Worm (Caenorhabditis elegans) whole organism, young adult: Measurements from ENCODE around the gene Y66D12A.30.
A peak's percentile ranks its signal among the peaks of the same experiment; 100 is the strongest.

Experiments used
- C06A6.2 ChIP-seq: fragments of 200-800 bp; sonication (Bioruptor generic); conservative IDR thresholded peaks from 2 replicates; pipeline ENCODE4 v1.3.6; 2022; ENCODE audit warnings: missing genetic modification characterization, missing compliant biosample characterization
- F10E7.11 ChIP-seq: sonication (generic microtip); optimal IDR thresholded peaks from 2 replicates; lab custom pipeline; 2017; ENCODE audit warnings: mild to moderate bottlenecking, missing genetic modification characterization, moderate library complexity, missing compliant biosample characterization
- F37B4.10 ChIP-seq: fragments of 200-800 bp; sonication (Bioruptor generic); IDR thresholded peaks from 2 replicates; pipeline ENCODE4 v1.3.6; 2022; ENCODE audit warnings: missing genetic modification characterization, missing compliant biosample characterization
- F52B5.7 ChIP-seq: sonication (generic microtip); optimal IDR thresholded peaks from 2 replicates; lab custom pipeline; 2016; ENCODE audit warnings: mild to moderate bottlenecking, missing genetic modification characterization, missing compliant biosample characterization
- F57A8.1 ChIP-seq: fragments of 200-800 bp; sonication (Bioruptor generic); optimal IDR thresholded peaks from 2 replicates; lab custom pipeline; 2018; ENCODE audit warnings: mild to moderate bottlenecking, missing genetic modification characterization, moderate library complexity, missing compliant biosample characterization
- T07F8.4 ChIP-seq: sonication (generic microtip); optimal IDR thresholded peaks from 2 replicates; lab custom pipeline; 2016; ENCODE audit warnings: mild to moderate bottlenecking, missing genetic modification characterization, moderate library complexity, missing compliant biosample characterization
- Y53F4B.3 ChIP-seq: fragments of 200-800 bp; sonication (Bioruptor generic); IDR thresholded peaks from 2 replicates; pipeline ENCODE4 v1.3.6; 2022; ENCODE audit warnings: missing genetic modification reagents, missing genetic modification characterization, missing compliant biosample characterization
- Y56A3A.18 ChIP-seq: fragments of 200-800 bp; sonication (Bioruptor generic); IDR thresholded peaks from 2 replicates; pipeline ENCODE4 v1.3.6; 2022; ENCODE audit warnings: missing genetic modification reagents, missing genetic modification characterization, missing compliant biosample characterization
- Y95B8A.8 ChIP-seq: fragments of 200-800 bp; sonication (Bioruptor generic); IDR thresholded peaks from 2 replicates; pipeline ENCODE4 v1.3.6; 2022; ENCODE audit warnings: missing genetic modification reagents, missing genetic modification characterization, missing compliant biosample characterization
- aptf-2 ChIP-seq: fragments of 200-800 bp; sonication (Bioruptor generic); conservative IDR thresholded peaks from 2 replicates; pipeline ENCODE4 v1.3.6; 2022; ENCODE audit warnings: missing genetic modification reagents, missing genetic modification characterization, missing compliant biosample characterization
- bed-2 ChIP-seq: fragments of 200-800 bp; sonication (Bioruptor generic); IDR thresholded peaks from 2 replicates; pipeline ENCODE4 v1.3.6; 2022; ENCODE audit warnings: missing genetic modification reagents, missing genetic modification characterization, missing compliant biosample characterization
- cebp-2 ChIP-seq: fragments of 200-800 bp; sonication (Bioruptor generic); IDR thresholded peaks from 2 replicates; pipeline ENCODE4 v1.3.6; 2022; ENCODE audit warnings: missing genetic modification characterization, missing compliant biosample characterization
- ceh-91 ChIP-seq: fragments of 200-800 bp; sonication (Bioruptor generic); IDR thresholded peaks from 2 replicates; pipeline ENCODE4 v1.3.6; 2022; ENCODE audit warnings: missing genetic modification reagents, missing genetic modification characterization, missing compliant biosample characterization
- dpff-1 ChIP-seq: sonication (generic microtip); optimal IDR thresholded peaks from 2 replicates; lab custom pipeline; 2017; ENCODE audit warnings: mild to moderate bottlenecking, missing genetic modification characterization, missing compliant biosample characterization
- dpl-1 ChIP-seq: fragments of 150-350 bp; optimal IDR thresholded peaks from 2 replicates; lab custom pipeline; 2014; ENCODE audit warnings: missing biosample characterization, missing genetic modification reagents, missing genetic modification characterization
- egrh-3 ChIP-seq: fragments of 200-800 bp; sonication (Bioruptor generic); IDR thresholded peaks from 2 replicates; pipeline ENCODE4 v1.3.6; 2022; ENCODE audit warnings: missing genetic modification reagents, missing genetic modification characterization, missing compliant biosample characterization
- ekl-4 ChIP-seq: fragments of 200-800 bp; sonication (Bioruptor generic); IDR thresholded peaks from 2 replicates; pipeline ENCODE4 v1.3.6; 2022; ENCODE audit warnings: missing genetic modification reagents, missing genetic modification characterization, missing compliant biosample characterization
- ets-4 ChIP-seq: fragments of 200-800 bp; sonication (Bioruptor generic); optimal IDR thresholded peaks from 2 replicates; lab custom pipeline; 2018; ENCODE audit warnings: mild to moderate bottlenecking, missing genetic modification characterization, missing compliant biosample characterization
- hmg-1.2 ChIP-seq: fragments of 200-800 bp; sonication (Bioruptor generic); IDR thresholded peaks from 2 replicates; pipeline ENCODE4 v1.3.6; 2022; ENCODE audit warnings: missing genetic modification reagents, missing genetic modification characterization, missing compliant biosample characterization
- hmg-20 ChIP-seq: fragments of 200-800 bp; sonication (Bioruptor generic); IDR thresholded peaks from 2 replicates; pipeline ENCODE4 v1.3.6; 2022; ENCODE audit warnings: missing genetic modification reagents, missing genetic modification characterization, missing compliant biosample characterization
- hrde-1 ChIP-seq: sonication (generic microtip); optimal IDR thresholded peaks from 2 replicates; lab custom pipeline; 2016; ENCODE audit warnings: missing genetic modification characterization, mild to moderate bottlenecking, missing compliant biosample characterization, moderate library complexity, missing genotype, missing genetic modification reagents, borderline replicate concordance
- hsf-1 ChIP-seq: fragments of 200-800 bp; sonication (Bioruptor generic); IDR thresholded peaks from 2 replicates; pipeline ENCODE4 v1.3.6; 2022; ENCODE audit warnings: missing genetic modification reagents, missing genetic modification characterization, missing compliant biosample characterization
- let-526 ChIP-seq: fragments of 200-800 bp; sonication (Bioruptor generic); IDR thresholded peaks from 2 replicates; pipeline ENCODE4 v1.3.6; 2022; ENCODE audit warnings: missing genetic modification reagents, missing genetic modification characterization, missing compliant biosample characterization
- let-607 ChIP-seq, 2 experiments: fragments of 200-800 bp in 1 of 2; sonication (Bioruptor generic) in 1 of 2; sonication (generic microtip) in 1 of 2; optimal IDR thresholded peaks; 2 replicates each; lab custom pipeline; 2016 to 2018; ENCODE audit warnings: mild to moderate bottlenecking in 2 of 2, missing compliant biosample characterization in 2 of 2, missing genetic modification characterization in 2 of 2, moderate library complexity in 2 of 2, missing genotype in 1 of 2
- lin-26 ChIP-seq: fragments of 200-800 bp; sonication (Bioruptor generic); IDR thresholded peaks from 2 replicates; pipeline ENCODE4 v1.3.6; 2022; ENCODE audit warnings: missing genetic modification reagents, missing genetic modification characterization, missing compliant biosample characterization
- lin-35 ChIP-seq, 3 experiments: fragments of 150-350 bp in 2 of 3; sonication (generic microtip) in 1 of 3; optimal IDR thresholded peaks; 2 replicates each; lab custom pipeline; 2014 to 2018; ENCODE audit warnings: missing biosample characterization in 3 of 3, missing genetic modification characterization in 3 of 3, missing genetic modification reagents in 3 of 3
- mcd-1 ChIP-seq: fragments of 200-800 bp; sonication (Bioruptor generic); IDR thresholded peaks from 2 replicates; pipeline ENCODE4 v1.3.6; 2022; ENCODE audit warnings: missing genetic modification reagents, missing genetic modification characterization, missing compliant biosample characterization
- nhr-179 ChIP-seq: sonication (generic microtip); optimal IDR thresholded peaks from 2 replicates; lab custom pipeline; 2016; ENCODE audit warnings: mild to moderate bottlenecking, missing genetic modification characterization, missing compliant biosample characterization
- nhr-27 ChIP-seq: fragments of 200-800 bp; sonication (Bioruptor generic); optimal IDR thresholded peaks from 2 replicates; lab custom pipeline; 2018; ENCODE audit warnings: mild to moderate bottlenecking, missing genetic modification characterization, moderate library complexity, missing compliant biosample characterization
- nhr-90 ChIP-seq: sonication (generic microtip); optimal IDR thresholded peaks from 2 replicates; lab custom pipeline; 2016; ENCODE audit warnings: missing genotype, mild to moderate bottlenecking, missing genetic modification characterization, missing compliant biosample characterization
- snpc-3.4 ChIP-seq: sonication (generic microtip); optimal IDR thresholded peaks from 2 replicates; lab custom pipeline; 2017; ENCODE audit warnings: missing genetic modification characterization, mild to moderate bottlenecking, missing compliant biosample characterization, antibody characterized with exemption, moderate library complexity, missing genotype, missing genetic modification reagents
- tbx-9 ChIP-seq: sonication (generic microtip); optimal IDR thresholded peaks from 2 replicates; lab custom pipeline; 2016; ENCODE audit warnings: borderline replicate concordance, missing genetic modification characterization, inconsistent platforms, missing compliant biosample characterization
- unc-130 ChIP-seq: sonication (generic microtip); optimal IDR thresholded peaks from 2 replicates; lab custom pipeline; 2016; ENCODE audit warnings: missing genetic modification reagents, missing genetic modification characterization, missing compliant biosample characterization
- unc-62 ChIP-seq: fragments of 150-350 bp; optimal IDR thresholded peaks from 2 replicates; lab custom pipeline; 2014; ENCODE audit warnings: missing biosample characterization, missing genetic modification reagents, missing genetic modification characterization
- zfh-2 ChIP-seq: fragments of 200-800 bp; sonication (Bioruptor generic); conservative IDR thresholded peaks from 2 replicates; pipeline ENCODE4 v1.3.6; 2022; ENCODE audit warnings: missing genetic modification reagents, missing genetic modification characterization, missing compliant biosample characterization
- ztf-18 ChIP-seq: sonication (generic microtip); optimal IDR thresholded peaks from 2 replicates; lab custom pipeline; 2016; ENCODE audit warnings: missing genotype, mild to moderate bottlenecking, missing genetic modification characterization, missing compliant biosample characterization
- ztf-22 ChIP-seq: fragments of 200-800 bp; sonication (Bioruptor generic); optimal IDR thresholded peaks from 2 replicates; lab custom pipeline; 2018; ENCODE audit warnings: mild to moderate bottlenecking, missing genetic modification characterization, moderate library complexity, missing compliant biosample characterization

Gene Y66D12A.30

DNA sequence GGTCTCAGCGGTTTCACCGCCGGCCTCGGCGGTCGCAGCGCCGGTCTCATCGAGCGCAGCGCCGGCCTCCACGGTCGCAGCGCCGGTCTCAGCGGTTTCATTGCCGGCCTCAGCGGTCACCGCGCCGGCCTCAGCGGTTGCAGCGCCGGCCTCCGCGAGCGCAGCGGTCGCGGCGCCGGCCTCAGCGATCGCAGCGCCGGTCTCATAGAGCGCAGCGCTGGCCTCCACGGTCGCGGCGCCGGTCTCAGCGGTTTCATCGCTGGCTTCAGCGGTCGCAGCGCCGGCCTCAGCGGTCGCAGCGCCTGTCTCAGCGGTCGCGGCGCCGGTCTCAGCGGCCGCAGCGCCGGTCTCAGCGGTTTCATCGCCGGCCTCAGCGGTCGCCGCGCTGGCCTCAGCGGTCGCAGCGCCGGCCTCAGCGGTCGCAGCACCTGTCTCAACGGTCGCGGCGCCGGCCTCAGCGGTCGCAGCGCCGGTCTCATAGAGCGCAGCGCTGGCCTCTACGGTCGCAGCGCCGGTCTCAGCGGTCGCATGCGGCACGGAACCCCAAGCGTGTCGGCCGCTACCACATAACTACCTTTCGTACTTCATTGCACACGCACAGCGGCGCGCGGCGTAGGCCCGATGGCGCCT, 2.1 kb downstream of the Y66D12A.30 start:
- no peak for TF ChIP-seq nhr-90
- no peak for TF ChIP-seq ekl-4
- TF ChIP-seq aptf-2 (GFP tag; lab: Robert Waterston, UW) = no peak
- TF ChIP-seq let-526 = no peak
- no peak for TF ChIP-seq unc-62 (GFP tag; lab: Kevin White, UChicago)
- TF ChIP-seq nhr-179 = no peak
- no peak for TF ChIP-seq unc-130
- no peak for TF ChIP-seq F52B5.7 (tag; lab: Kevin White, UChicago)
- TF ChIP-seq C06A6.2 (GFP tag; lab: Robert Waterston, UW) = no peak
- TF ChIP-seq T07F8.4 (tag; lab: Kevin White, UChicago) = no peak
- TF ChIP-seq Y95B8A.8 = no peak
- no peak for TF ChIP-seq ets-4
- no peak for TF ChIP-seq hrde-1 (tag; lab: Kevin White, UChicago)
- peak; percentile 90 for TF ChIP-seq zfh-2 (GFP tag; lab: Robert Waterston, UW)
- TF ChIP-seq hsf-1 (GFP tag; lab: Robert Waterston, UW) = no peak
- no peak for TF ChIP-seq dpff-1 (tag; lab: Kevin White, UChicago)
- no peak for TF ChIP-seq lin-35 (GFP tag; optimal IDR thresholded peaks at IDR 0.05; lab: Kevin White, UChicago)
- no peak for TF ChIP-seq hmg-20 (GFP tag; lab: Robert Waterston, UW)
- no peak for TF ChIP-seq cebp-2
- no peak for TF ChIP-seq ceh-91 (GFP tag; lab: Robert Waterston, UW)
- no peak for TF ChIP-seq F57A8.1 (GFP tag; lab: Kevin White, UChicago)
- no peak for TF ChIP-seq nhr-27 (tag; lab: Kevin White, UChicago)
- TF ChIP-seq ztf-22 (GFP tag; lab: Kevin White, UChicago) = no peak
- no peak for TF ChIP-seq let-607 (tag; optimal IDR thresholded peaks at IDR 0.05; lab: Kevin White, UChicago)
- peak; percentile 99 for TF ChIP-seq egrh-3 (GFP tag; lab: Robert Waterston, UW)
- TF ChIP-seq snpc-3.4 (tag; lab: Kevin White, UChicago) = no peak
- TF ChIP-seq hmg-1.2 (GFP tag; lab: Robert Waterston, UW) = no peak
- TF ChIP-seq Y56A3A.18 (GFP tag; lab: Robert Waterston, UW) = no peak
- TF ChIP-seq F37B4.10 (GFP tag; lab: Robert Waterston, UW) = 0 out of 2 replicates have a peak, but pooled peaks have one; percentile 20
- 0 out of 2 replicates have a peak, but pooled peaks have one; percentile 28 for TF ChIP-seq bed-2 (GFP tag; lab: Robert Waterston, UW)
- TF ChIP-seq F10E7.11 (tag; lab: Kevin White, UChicago) = no peak
- TF ChIP-seq mcd-1 = peak; percentile 54; the same call in 1 of the 2 replicates
- TF ChIP-seq lin-26 (GFP tag; lab: Robert Waterston, UW) = no peak
- TF ChIP-seq ztf-18 (tag; lab: Kevin White, UChicago) = no peak
- TF ChIP-seq, all 124 proteins: peak for 5

DNA sequence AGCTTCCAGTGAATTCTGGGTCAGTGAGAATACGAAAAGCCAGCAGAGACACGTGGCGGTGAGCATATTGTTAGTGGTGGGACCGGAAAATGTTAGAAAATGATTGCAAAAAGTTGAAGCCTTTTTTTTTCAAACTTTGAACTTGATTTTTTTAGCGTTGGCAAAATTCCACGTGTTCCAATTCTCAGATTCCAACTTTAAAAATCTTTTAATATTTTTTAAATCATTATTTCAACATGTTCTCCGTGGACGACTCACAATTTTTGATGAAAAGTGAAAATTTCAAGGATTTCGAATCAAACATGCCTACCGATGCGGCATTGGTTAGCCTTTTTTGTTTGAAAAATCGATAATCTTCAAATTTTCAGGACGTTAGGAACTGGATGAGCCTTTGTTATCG, 2.7 kb downstream of the Y66D12A.30 start, which contains the start of the genes Y66A7A.9 and Y66A7A.4:
TSS of gene Y66A7A.9 (minus strand) at position 101 of the 400 bp plus-strand sequence.
TSS of gene Y66A7A.4 (plus strand) at position 237 of the 400 bp plus-strand sequence.
- TF ChIP-seq dpl-1 (GFP tag; lab: Kevin White, UChicago) (no peak), bed-2 (GFP tag; lab: Robert Waterston, UW) (no peak), Y53F4B.3 (GFP tag; lab: Robert Waterston, UW) (no peak), tbx-9 (tag; lab: Kevin White, UChicago) (no peak)
